Worm (Caenorhabditis elegans) whole organism, L2 larva: ENCODE data around the gene H14N18.4.

ENCODE experiments used
- F13H6.1 ChIP-seq: sonication (generic microtip); optimal IDR thresholded peaks from 2 replicates; lab custom pipeline; 2016; ENCODE audit warnings: missing genetic modification characterization, missing compliant biosample characterization
- ama-1 ChIP-seq: fragments of 150-350 bp; optimal IDR thresholded peaks from 2 replicates; lab custom pipeline; 2018; ENCODE audit warnings: inconsistent platforms
- ztf-1 ChIP-seq: fragments of 200-800 bp; sonication (Bioruptor generic); conservative IDR thresholded peaks from 2 replicates; pipeline ENCODE4 v1.3.6; 2022; ENCODE audit warnings: missing genetic modification characterization, missing compliant biosample characterization

- no peak for TF ChIP-seq ama-1
- TF ChIP-seq F13H6.1 (tag; lab: Kevin White, UChicago): no peak
- no peak for TF ChIP-seq ztf-1 (GFP tag; lab: Robert Waterston, UW)
Observed at ce11 chrV:8946142-8946541, 17.4 kb upstream of the H14N18.4 start.
